Worm (Caenorhabditis elegans): ENCODE data around the gene srt-33.
"Not testable (repeated sequence)": the region's sequence is repeated elsewhere in the genome, so short reads cannot be mapped to it uniquely, and the experiment has no call there.

srt-33 gene

DNA sequence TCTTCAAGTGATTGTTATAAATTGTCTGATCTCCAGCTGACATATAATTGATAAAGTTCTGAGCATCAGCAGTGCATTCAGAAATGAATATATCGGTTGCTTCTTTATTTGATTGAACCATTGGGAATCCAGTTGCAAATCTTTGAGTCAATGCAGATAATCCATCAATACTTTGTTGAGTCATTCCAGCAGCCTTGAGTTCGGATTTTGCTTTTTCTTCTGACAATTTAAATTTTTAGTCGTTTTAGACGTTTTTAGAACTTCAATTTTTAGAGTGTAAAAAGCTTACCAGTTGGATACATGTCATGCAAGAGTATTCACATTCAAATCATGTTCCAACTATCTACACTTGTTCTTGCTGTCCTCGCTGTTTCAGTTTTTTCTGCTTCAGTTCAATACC is 30.0 kb upstream of the srt-33 start, which contains the start of gene F14D7.14:
Gene F14D7.14, plus strand, starts transcription at position 301 of the 400 bp plus-strand sequence.
- not testable (repeated sequence) for TF ChIP-seq ceh-36 (tag; optimal IDR thresholded peaks at IDR 0.05); pes-1 (GFP tag; IDR thresholded peaks at IDR 0.05); tra-4 (tag; optimal IDR thresholded peaks at IDR 0.05)

DNA sequence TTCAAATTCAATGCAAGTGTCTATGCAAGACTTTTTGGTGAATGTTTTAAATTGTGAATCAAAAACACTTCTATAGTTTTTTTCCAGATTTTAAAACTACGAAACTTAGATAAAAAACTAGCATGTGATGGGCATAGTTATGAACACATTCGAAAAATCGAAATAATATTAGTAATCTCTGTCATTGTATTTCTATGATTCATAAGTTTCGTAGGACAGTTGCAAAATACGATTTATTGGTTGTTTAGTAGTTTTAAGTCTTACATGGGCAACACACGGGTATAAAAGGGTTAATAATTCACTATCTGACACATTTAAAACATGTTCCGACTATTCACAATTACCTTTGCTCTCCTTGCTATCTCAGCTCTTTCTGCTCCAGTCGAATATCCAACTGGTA is 28.5 kb upstream of the srt-33 start, which contains the start of gene spig-5:
Gene spig-5, plus strand, starts transcription at position 301 of the 400 bp plus-strand sequence.
- not testable (repeated sequence) for TF ChIP-seq scrt-1 (GFP tag; IDR thresholded peaks at IDR 0.05); B0310.2 (tag; optimal IDR thresholded peaks at IDR 0.05); ets-7 (tag; optimal IDR thresholded peaks at IDR 0.05)

DNA sequence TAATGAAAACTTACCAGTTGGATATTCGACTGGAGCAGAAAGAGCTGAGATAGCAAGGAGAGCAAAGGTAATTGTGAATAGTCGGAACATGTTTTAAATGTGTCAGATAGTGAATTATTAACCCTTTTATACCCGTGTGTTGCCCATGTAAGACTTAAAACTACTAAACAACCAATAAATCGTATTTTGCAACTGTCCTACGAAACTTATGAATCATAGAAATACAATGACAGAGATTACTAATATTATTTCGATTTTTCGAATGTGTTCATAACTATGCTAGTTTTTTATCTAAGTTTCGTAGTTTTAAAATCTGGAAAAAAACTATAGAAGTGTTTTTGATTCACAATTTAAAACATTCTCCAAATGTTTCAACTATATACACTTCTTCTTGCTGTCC is 27.1 kb upstream of the srt-33 start, which contains the start of gene spig-4:
Gene spig-4, minus strand, starts transcription at position 101 of the 400 bp plus-strand sequence.
- not testable (repeated sequence) for TF ChIP-seq scrt-1 (GFP tag; IDR thresholded peaks at IDR 0.05); flt-1 (GFP tag; IDR thresholded peaks at IDR 0.05); F13C5.2 (tag; optimal IDR thresholded peaks at IDR 0.05)

DNA sequence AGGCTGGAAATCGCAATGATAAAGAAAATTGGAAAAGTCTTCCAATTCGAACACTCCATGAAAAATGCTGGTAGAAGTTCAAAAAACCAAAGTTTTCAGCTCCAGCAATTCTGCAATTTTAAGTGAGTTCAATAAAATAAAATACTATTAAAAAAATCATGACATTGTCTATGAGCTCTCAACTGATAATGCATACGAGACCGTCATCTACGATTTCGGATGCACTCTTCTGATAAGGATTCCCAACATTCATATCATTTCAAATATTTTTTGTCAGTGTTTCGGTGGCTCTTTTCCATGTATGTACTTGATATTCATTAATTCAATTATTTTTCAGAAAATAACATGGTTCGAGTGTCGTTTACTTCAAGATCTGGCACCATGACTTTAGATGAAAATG is 21.4 kb upstream of the srt-33 start, which contains the start of gene F14D7.6:
Gene F14D7.6, plus strand, starts transcription at position 338 of the 400 bp plus-strand sequence.
- TF ChIP-seq ama-1 (optimal IDR thresholded peaks at IDR 0.05): no peak
- TF ChIP-seq F13C5.2 (tag; optimal IDR thresholded peaks at IDR 0.05): no peak
- no peak for TF ChIP-seq hnd-1 (tag; optimal IDR thresholded peaks at IDR 0.05)
- TF ChIP-seq flt-1 (GFP tag; IDR thresholded peaks at IDR 0.05): no peak
- TF ChIP-seq B0310.2 (tag; optimal IDR thresholded peaks at IDR 0.05): no peak
- TF ChIP-seq hmbx-1 (tag; optimal IDR thresholded peaks at IDR 0.05): no peak
- no peak for TF ChIP-seq ceh-13 (GFP tag; optimal IDR thresholded peaks at IDR 0.05)
- no peak for TF ChIP-seq hmg-4 (GFP tag; optimal IDR thresholded peaks at IDR 0.05)
- TF ChIP-seq scrt-1 (GFP tag; IDR thresholded peaks at IDR 0.05): no peak
- TF ChIP-seq ets-7 (tag; optimal IDR thresholded peaks at IDR 0.05): no peak
- no peak for TF ChIP-seq pes-1 (GFP tag; IDR thresholded peaks at IDR 0.05)
- TF ChIP-seq ceh-36 (tag; optimal IDR thresholded peaks at IDR 0.05): no peak
- no peak for TF ChIP-seq tbx-37 (GFP tag; conservative IDR thresholded peaks at IDR 0.05)
- TF ChIP-seq tra-4 (tag; optimal IDR thresholded peaks at IDR 0.05): no peak
- TF ChIP-seq tbx-11 (GFP tag; IDR thresholded peaks at IDR 0.05): no peak
- no peak for TF ChIP-seq sea-1 (GFP tag; conservative IDR thresholded peaks at IDR 0.05)

DNA sequence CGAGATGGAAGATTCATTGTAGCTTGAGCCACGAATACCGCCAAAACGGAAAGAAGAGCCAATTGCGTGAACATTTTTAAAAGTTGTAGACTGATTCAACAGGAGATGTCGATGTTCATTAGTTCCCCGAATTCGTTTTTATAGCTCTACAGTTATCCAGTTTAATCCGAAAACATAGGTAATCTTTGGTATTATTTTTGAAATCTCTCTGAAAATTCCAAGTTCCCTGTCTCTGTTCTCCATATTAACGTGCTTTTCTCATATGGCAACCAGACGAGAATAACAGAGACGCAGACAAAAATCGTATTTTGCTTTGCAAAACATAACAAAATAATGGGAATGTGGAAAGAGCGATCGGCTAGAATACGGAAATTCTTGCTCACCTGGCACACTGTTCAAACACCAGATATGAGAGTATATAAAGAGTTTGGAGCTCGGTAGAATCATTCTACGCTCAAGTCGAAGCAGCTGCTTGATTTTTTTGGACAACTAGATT is 19.9 kb upstream of the srt-33 start, which contains the start of the genes spig-3 and F14D7.12:
Gene spig-3, minus strand, starts transcription at position 101 of the 496 bp plus-strand sequence.
Gene F14D7.12, plus strand, starts transcription at position 446 of the 496 bp plus-strand sequence.
- TF ChIP-seq B0310.2 (tag; optimal IDR thresholded peaks at IDR 0.05) (no peak), scrt-1 (GFP tag; IDR thresholded peaks at IDR 0.05) (no peak), hmg-4 (GFP tag; optimal IDR thresholded peaks at IDR 0.05) (no peak), flt-1 (GFP tag; IDR thresholded peaks at IDR 0.05) (no peak), F13C5.2 (tag; optimal IDR thresholded peaks at IDR 0.05) (no peak), ama-1 (optimal IDR thresholded peaks at IDR 0.05) (no peak), ceh-13 (GFP tag; optimal IDR thresholded peaks at IDR 0.05) (no peak), hnd-1 (tag; optimal IDR thresholded peaks at IDR 0.05) (no peak), aly-1 (tag; optimal IDR thresholded peaks at IDR 0.05) (no peak), tra-4 (tag; optimal IDR thresholded peaks at IDR 0.05) (no peak)

DNA sequence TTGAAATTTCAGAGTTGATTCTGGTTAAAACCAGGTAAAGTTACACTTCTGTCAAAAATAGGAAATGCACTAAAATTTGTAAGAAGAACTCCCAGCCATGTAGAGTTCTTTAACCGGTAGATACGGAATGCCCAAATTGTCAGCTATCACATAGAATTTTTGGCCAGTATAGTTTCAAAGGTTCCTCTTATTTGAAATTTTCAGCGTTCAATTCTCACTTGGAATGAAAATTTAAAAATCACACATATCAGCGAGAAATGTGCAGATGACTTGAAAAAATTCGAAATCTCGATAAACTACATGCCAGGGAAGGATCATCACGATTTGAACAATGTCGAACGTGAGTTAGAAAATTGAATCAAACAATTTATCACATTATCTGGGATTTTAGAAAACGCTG is 16.8 kb upstream of the srt-33 start, which contains the start of gene F14D7.3:
Gene F14D7.3, plus strand, starts transcription at position 301 of the 400 bp plus-strand sequence.
- no peak for TF ChIP-seq scrt-1 (GFP tag; IDR thresholded peaks at IDR 0.05)
- no peak for TF ChIP-seq aly-1 (tag; optimal IDR thresholded peaks at IDR 0.05)
- TF ChIP-seq ets-7 (tag; optimal IDR thresholded peaks at IDR 0.05): no peak
- no peak for TF ChIP-seq tbx-37 (GFP tag; conservative IDR thresholded peaks at IDR 0.05)
- TF ChIP-seq flt-1 (GFP tag; IDR thresholded peaks at IDR 0.05): no peak
- no peak for TF ChIP-seq sea-1 (GFP tag; conservative IDR thresholded peaks at IDR 0.05)
- no peak for TF ChIP-seq hnd-1 (tag; optimal IDR thresholded peaks at IDR 0.05)
- no peak for TF ChIP-seq pes-1 (GFP tag; IDR thresholded peaks at IDR 0.05)
- no peak for TF ChIP-seq ama-1 (optimal IDR thresholded peaks at IDR 0.05)
- TF ChIP-seq B0310.2 (tag; optimal IDR thresholded peaks at IDR 0.05): no peak
- TF ChIP-seq tra-4 (tag; optimal IDR thresholded peaks at IDR 0.05): no peak
- no peak for TF ChIP-seq tbx-11 (GFP tag; IDR thresholded peaks at IDR 0.05)
- TF ChIP-seq ceh-13 (GFP tag; optimal IDR thresholded peaks at IDR 0.05): no peak
- TF ChIP-seq hmbx-1 (tag; optimal IDR thresholded peaks at IDR 0.05): no peak

DNA sequence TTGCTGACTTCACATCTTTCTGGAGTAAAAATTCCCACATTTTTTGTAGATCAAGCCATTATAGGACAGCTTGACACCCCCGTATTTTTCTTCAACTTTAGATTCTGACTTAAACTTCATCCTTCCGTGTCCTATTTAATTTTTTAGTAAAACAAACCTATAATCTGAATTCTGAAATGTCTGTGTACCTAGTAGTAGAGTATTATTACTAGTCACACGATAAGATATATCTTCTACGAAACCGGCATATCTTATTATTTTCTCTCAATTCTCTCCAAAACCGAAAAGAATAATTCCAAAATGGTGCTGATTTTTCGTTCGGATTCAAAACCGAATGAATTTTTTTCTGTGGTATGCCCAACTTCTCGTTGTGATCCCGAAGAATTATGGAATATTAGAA is 14.7 kb upstream of the srt-33 start, which contains the start of gene F14D7.9:
Gene F14D7.9, plus strand, starts transcription at position 301 of the 400 bp plus-strand sequence.
- TF ChIP-seq tbx-37 (GFP tag; conservative IDR thresholded peaks at IDR 0.05) (no peak), sea-1 (GFP tag; conservative IDR thresholded peaks at IDR 0.05) (no peak), flt-1 (GFP tag; IDR thresholded peaks at IDR 0.05) (no peak), tbx-11 (GFP tag; IDR thresholded peaks at IDR 0.05) (no peak), ceh-36 (tag; optimal IDR thresholded peaks at IDR 0.05) (no peak), hnd-1 (tag; optimal IDR thresholded peaks at IDR 0.05) (no peak), B0310.2 (tag; optimal IDR thresholded peaks at IDR 0.05) (no peak), hmbx-1 (tag; optimal IDR thresholded peaks at IDR 0.05) (no peak), ets-7 (tag; optimal IDR thresholded peaks at IDR 0.05) (no peak), aly-1 (tag; optimal IDR thresholded peaks at IDR 0.05) (no peak), F13C5.2 (tag; optimal IDR thresholded peaks at IDR 0.05) (no peak), ama-1 (optimal IDR thresholded peaks at IDR 0.05) (no peak), ceh-13 (GFP tag; optimal IDR thresholded peaks at IDR 0.05) (no peak), pes-1 (GFP tag; IDR thresholded peaks at IDR 0.05) (no peak), hmg-4 (GFP tag; optimal IDR thresholded peaks at IDR 0.05) (no peak), scrt-1 (GFP tag; IDR thresholded peaks at IDR 0.05) (no peak), tra-4 (tag; optimal IDR thresholded peaks at IDR 0.05) (no peak)

Data from whole organism, early embryonic.